Worm (Caenorhabditis elegans) whole organism, L4 larva: ENCODE data around the gene T18D3.9.

Experiments used
- F37D6.2 ChIP-seq: sonication (generic microtip); optimal IDR thresholded peaks from 2 replicates; lab custom pipeline; 2016; ENCODE audit warnings: mild to moderate bottlenecking, missing genetic modification characterization, missing compliant biosample characterization
- F49E8.2 ChIP-seq: sonication (generic microtip); optimal IDR thresholded peaks from 2 replicates; lab custom pipeline; 2016; ENCODE audit warnings: missing compliant biosample characterization, mild to moderate bottlenecking, missing genetic modification characterization, borderline replicate concordance
- unc-62 ChIP-seq, 3 experiments: fragments of 150-350 bp in 1 of 3; sonication (generic microtip); optimal IDR thresholded peaks in 2 of 3; peaks in 1 of 3; 1 replicate in 1 of 3; 2 replicates in 2 of 3; lab custom pipeline; 2014 to 2017; ENCODE audit warnings: missing biosample characterization in 3 of 3, missing genetic modification characterization in 3 of 3, missing genetic modification reagents in 3 of 3, missing genotype in 1 of 3
- zfp-2 ChIP-seq: sonication (generic microtip); optimal IDR thresholded peaks from 2 replicates; lab custom pipeline; 2016; ENCODE audit warnings: mild to moderate bottlenecking, missing genetic modification characterization, missing compliant biosample characterization

DNA sequence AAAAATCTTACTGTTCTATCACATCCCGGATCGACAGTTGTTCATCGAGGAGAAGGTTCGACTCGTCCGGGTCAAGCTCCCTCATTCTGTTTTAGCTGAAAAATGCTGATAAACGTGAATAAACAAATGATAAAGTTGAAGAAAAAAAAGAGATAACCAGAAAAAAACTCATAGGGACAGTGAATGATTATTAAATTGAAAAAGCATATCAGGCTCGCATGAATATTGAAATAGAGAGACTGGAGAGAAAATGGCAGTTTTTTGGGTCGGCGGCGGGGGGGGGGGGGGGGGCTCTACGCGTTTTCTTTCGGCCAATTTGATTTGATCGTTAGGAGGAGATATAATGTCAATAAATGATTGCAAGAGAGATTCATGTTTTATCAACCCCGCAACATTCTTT is 40.3 kb downstream of the T18D3.9 start, which contains the start of gene lin-2:
- TF ChIP-seq F37D6.2 (tag; lab: Kevin White, UChicago) (no peak), zfp-2 (tag; lab: Kevin White, UChicago) (no peak), unc-62 (GFP tag; optimal IDR thresholded peaks at IDR 0.05 in 1 of 2; lab: Kevin White, UChicago) (no peak), unc-62 (tag; optimal IDR thresholded peaks at IDR 0.05; lab: Kevin White, UChicago) (no peak), F49E8.2 (tag; lab: Kevin White, UChicago) (no peak)
